Fruit fly (Drosophila melanogaster) whole organism, embryonic: ENCODE results near the gene SsRbeta.

Source experiments
- CG10147 ChIP-seq: fragments of 200-800 bp; sonication (Bioruptor generic); optimal IDR thresholded peaks from 2 replicates; lab custom pipeline; 2019; ENCODE audit warnings: missing biosample characterization, mild to moderate bottlenecking, missing genetic modification characterization, moderate library complexity
- CG10274 ChIP-seq: fragments of 200-800 bp; sonication (Bioruptor generic); optimal IDR thresholded peaks from 3 replicates; lab custom pipeline; 2017; ENCODE audit warnings: missing biosample characterization, mild to moderate bottlenecking, missing genetic modification characterization
- CG11247 ChIP-seq: fragments of 200-800 bp; sonication (Bioruptor generic); IDR thresholded peaks from 2 replicates; pipeline ENCODE4 v1.3.6; 2022; ENCODE audit warnings: missing biosample characterization, missing genetic modification characterization
- CG11695 ChIP-seq: fragments of 200-800 bp; sonication (Bioruptor generic); IDR thresholded peaks from 3 replicates; pipeline ENCODE4 v1.3.6; 2022; ENCODE audit warnings: missing biosample characterization, missing genetic modification characterization
- CG15011 ChIP-seq: fragments of 200-800 bp; sonication (Bioruptor generic); optimal IDR thresholded peaks from 3 replicates; lab custom pipeline; 2018; ENCODE audit warnings: missing biosample characterization, mild to moderate bottlenecking, missing genetic modification characterization
- CG15696 ChIP-seq: fragments of 200-800 bp; sonication (Bioruptor generic); optimal IDR thresholded peaks from 2 replicates; lab custom pipeline; 2019; ENCODE audit warnings: missing biosample characterization, mild to moderate bottlenecking, missing genetic modification characterization, moderate library complexity
- CG17359 ChIP-seq: fragments of 200-800 bp; sonication (Bioruptor generic); optimal IDR thresholded peaks from 3 replicates; lab custom pipeline; 2018; ENCODE audit warnings: missing biosample characterization, mild to moderate bottlenecking, missing genetic modification characterization, moderate library complexity
- CG2116 ChIP-seq: fragments of 200-800 bp; sonication (Bioruptor generic); optimal IDR thresholded peaks from 3 replicates; lab custom pipeline; 2018; ENCODE audit warnings: missing biosample characterization, mild to moderate bottlenecking, missing genetic modification characterization
- CG2120 ChIP-seq: fragments of 200-800 bp; sonication (Bioruptor generic); optimal IDR thresholded peaks from 3 replicates; lab custom pipeline; 2016; ENCODE audit warnings: missing biosample characterization, missing genetic modification characterization
- CG2199 ChIP-seq: fragments of 200-800 bp; sonication (Bioruptor generic); IDR thresholded peaks from 3 replicates; pipeline ENCODE4 v1.3.6; 2022; ENCODE audit warnings: missing biosample characterization, missing genetic modification characterization
- CG3065 ChIP-seq: fragments of 200-800 bp; sonication (Bioruptor generic); optimal IDR thresholded peaks from 2 replicates; lab custom pipeline; 2016; ENCODE audit warnings: missing biosample characterization, missing genetic modification characterization
- CG31224 ChIP-seq: fragments of 200-800 bp; sonication (Bioruptor generic); IDR thresholded peaks from 2 replicates; pipeline ENCODE4 v1.3.6; 2022; ENCODE audit warnings: missing biosample characterization, missing genetic modification characterization
- CG34376 ChIP-seq: fragments of 200-800 bp; sonication (Bioruptor generic); optimal IDR thresholded peaks from 2 replicates; lab custom pipeline; 2018; ENCODE audit warnings: missing biosample characterization, mild to moderate bottlenecking, missing genetic modification characterization
- CG6765 ChIP-seq: fragments of 200-800 bp; sonication (Bioruptor generic); optimal IDR thresholded peaks from 3 replicates; lab custom pipeline; 2017; ENCODE audit warnings: missing biosample characterization, mild to moderate bottlenecking, missing genetic modification characterization
- CG7357 ChIP-seq: fragments of 200-800 bp; sonication (Bioruptor generic); IDR thresholded peaks from 3 replicates; pipeline ENCODE4 v1.3.6; 2022; ENCODE audit warnings: missing biosample characterization, missing genetic modification characterization
- CG8290 ChIP-seq, 3 experiments: fragments of 200-800 bp; sonication (Bioruptor generic); optimal IDR thresholded peaks; 2 replicates each; lab custom pipeline; 2016 to 2019; ENCODE audit warnings: missing biosample characterization in 3 of 3, missing genetic modification characterization in 3 of 3, mild to moderate bottlenecking in 2 of 3, moderate library complexity in 1 of 3
- CG9727 ChIP-seq: fragments of 200-800 bp; sonication (Bioruptor generic); optimal IDR thresholded peaks from 3 replicates; lab custom pipeline; 2017; ENCODE audit warnings: missing biosample characterization, mild to moderate bottlenecking, missing genetic modification characterization
- Chrac-16 ChIP-seq: fragments of 200-800 bp; sonication (Bioruptor generic); optimal IDR thresholded peaks from 3 replicates; lab custom pipeline; 2016; ENCODE audit warnings: missing biosample characterization, missing genetic modification characterization
- D19B ChIP-seq: fragments of 200-800 bp; sonication (Bioruptor generic); optimal IDR thresholded peaks from 2 replicates; lab custom pipeline; 2017; ENCODE audit warnings: missing biosample characterization, mild to moderate bottlenecking, missing genetic modification characterization
- E2f2 ChIP-seq: fragments of 200-800 bp; sonication (Bioruptor generic); IDR thresholded peaks from 2 replicates; pipeline ENCODE4 v1.3.6; 2022; ENCODE audit warnings: missing biosample characterization, missing genetic modification characterization
- Ets65A ChIP-seq: fragments of 200-800 bp; sonication (Bioruptor generic); peaks from one replicate; lab custom pipeline; 2016; ENCODE audit warnings: missing biosample characterization, missing genetic modification characterization
- Hey ChIP-seq: fragments of 200-800 bp; sonication (Bioruptor generic); optimal IDR thresholded peaks from 3 replicates; lab custom pipeline; 2018; ENCODE audit warnings: missing biosample characterization, mild to moderate bottlenecking, missing genetic modification characterization
- Hr51 ChIP-seq, 2 experiments: fragments of 200-800 bp; sonication (Bioruptor generic); optimal IDR thresholded peaks; 2 replicates in 1 of 2; 3 replicates in 1 of 2; lab custom pipeline; 2016 to 2018; ENCODE audit warnings: missing biosample characterization in 2 of 2, missing genetic modification characterization in 2 of 2, mild to moderate bottlenecking in 1 of 2, moderate library complexity in 1 of 2
- Med ChIP-seq: fragments of 200-800 bp; sonication (Bioruptor generic); peaks from one replicate; lab custom pipeline; 2016; ENCODE audit warnings: missing biosample characterization, missing genetic modification characterization, mild to moderate bottlenecking, inconsistent platforms, moderate library complexity
- Meics ChIP-seq: fragments of 200-800 bp; sonication (Bioruptor generic); optimal IDR thresholded peaks from 2 replicates; lab custom pipeline; 2017; ENCODE audit warnings: missing biosample characterization, mild to moderate bottlenecking, missing genetic modification characterization
- NC2α ChIP-seq: fragments of 200-800 bp; sonication (Bioruptor generic); optimal IDR thresholded peaks from 2 replicates; lab custom pipeline; 2016; ENCODE audit warnings: missing biosample characterization, missing genetic modification characterization
- PHDP ChIP-seq: fragments of 200-800 bp; sonication (Bioruptor generic); optimal IDR thresholded peaks from 3 replicates; lab custom pipeline; 2018; ENCODE audit warnings: missing biosample characterization, mild to moderate bottlenecking, missing genetic modification characterization, moderate library complexity
- Rfx ChIP-seq: fragments of 200-800 bp; sonication (Bioruptor generic); IDR thresholded peaks from 2 replicates; pipeline ENCODE4 v1.3.6; 2022; ENCODE audit warnings: missing biosample characterization, missing genetic modification characterization
- Xbp1 ChIP-seq: fragments of 200-800 bp; sonication (Bioruptor generic); optimal IDR thresholded peaks from 3 replicates; lab custom pipeline; 2016; ENCODE audit warnings: missing biosample characterization, mild to moderate bottlenecking, missing genetic modification characterization
- ap ChIP-seq: fragments of 200-800 bp; sonication (Bioruptor generic); IDR thresholded peaks from 2 replicates; pipeline ENCODE4 v1.3.6; 2022; ENCODE audit warnings: missing biosample characterization, missing genetic modification characterization
- cg ChIP-seq: fragments of 200-800 bp; sonication (Bioruptor generic); optimal IDR thresholded peaks from 3 replicates; lab custom pipeline; 2019; ENCODE audit warnings: missing biosample characterization, mild to moderate bottlenecking, missing genetic modification characterization, moderate library complexity
- dmrt99B ChIP-seq: fragments of 200-800 bp; sonication (Bioruptor generic); optimal IDR thresholded peaks from 2 replicates; lab custom pipeline; 2018; ENCODE audit warnings: missing biosample characterization, mild to moderate bottlenecking, missing genetic modification characterization, moderate library complexity
- dpn ChIP-seq, 2 experiments: fragments of 200-800 bp; sonication (Bioruptor generic); optimal IDR thresholded peaks; 3 replicates each; lab custom pipeline; 2016; ENCODE audit warnings: missing biosample characterization in 2 of 2, missing genetic modification characterization in 2 of 2
- fd96Cb ChIP-seq: fragments of 200-800 bp; sonication (Bioruptor generic); optimal IDR thresholded peaks from 2 replicates; lab custom pipeline; 2018; ENCODE audit warnings: missing biosample characterization, mild to moderate bottlenecking, missing genetic modification characterization, moderate library complexity
- fru ChIP-seq: fragments of >200 bp; optimal IDR thresholded peaks from 2 replicates; lab custom pipeline; 2017
- fu2 ChIP-seq: fragments of 200-800 bp; sonication (Bioruptor generic); optimal IDR thresholded peaks from 2 replicates; lab custom pipeline; 2016; ENCODE audit warnings: missing biosample characterization, missing genetic modification characterization
- gsb ChIP-seq: fragments of 200-800 bp; sonication (Bioruptor generic); IDR thresholded peaks from 2 replicates; pipeline ENCODE4 v1.3.6; 2022; ENCODE audit warnings: missing biosample characterization, missing genetic modification characterization
- gsb-n ChIP-seq: fragments of 200-800 bp; sonication (Bioruptor generic); optimal IDR thresholded peaks from 3 replicates; lab custom pipeline; 2018; ENCODE audit warnings: missing biosample characterization, mild to moderate bottlenecking, missing genetic modification characterization
- lbe ChIP-seq: fragments of 200-800 bp; sonication (Bioruptor generic); optimal IDR thresholded peaks from 2 replicates; lab custom pipeline; 2016; ENCODE audit warnings: missing biosample characterization, mild to moderate bottlenecking, missing genetic modification characterization
- phol ChIP-seq: fragments of 200-800 bp; sonication (Bioruptor generic); optimal IDR thresholded peaks from 3 replicates; lab custom pipeline; 2018; ENCODE audit warnings: missing biosample characterization, mild to moderate bottlenecking, missing genetic modification characterization, moderate library complexity
- sd ChIP-seq: fragments of 200-800 bp; sonication (Bioruptor generic); optimal IDR thresholded peaks from 3 replicates; lab custom pipeline; 2018; ENCODE audit warnings: missing biosample characterization, mild to moderate bottlenecking, missing genetic modification characterization, moderate library complexity
- slp2 ChIP-seq: fragments of 200-800 bp; sonication (Bioruptor generic); optimal IDR thresholded peaks from 2 replicates; lab custom pipeline; 2016; ENCODE audit warnings: missing biosample characterization, missing genetic modification characterization
- sug ChIP-seq: fragments of 200-800 bp; optimal IDR thresholded peaks from 2 replicates; lab custom pipeline; 2019; ENCODE audit warnings: missing biosample characterization, mild to moderate bottlenecking, missing genetic modification characterization, moderate library complexity
- tna ChIP-seq: fragments of 200-800 bp; sonication (Bioruptor generic); IDR thresholded peaks from 2 replicates; pipeline ENCODE4 v1.3.6; 2022; ENCODE audit warnings: missing biosample characterization, missing genetic modification characterization; ENCODE audit not compliant: partially characterized antibody
- tx ChIP-seq: fragments of 200-800 bp; sonication (Bioruptor generic); optimal IDR thresholded peaks from 2 replicates; lab custom pipeline; 2016; ENCODE audit warnings: missing biosample characterization, missing genetic modification characterization
- vfl ChIP-seq: fragments of 200-800 bp; sonication (Bioruptor generic); optimal IDR thresholded peaks from 2 replicates; lab custom pipeline; 2016; ENCODE audit warnings: missing biosample characterization, missing genetic modification characterization
- vvl ChIP-seq: fragments of 200-800 bp; sonication (Bioruptor generic); IDR thresholded peaks from 2 replicates; pipeline ENCODE4 v1.3.6; 2022; ENCODE audit warnings: missing biosample characterization, missing genetic modification characterization
- wor ChIP-seq: fragments of 200-800 bp; sonication (Bioruptor generic); IDR thresholded peaks from 2 replicates; pipeline ENCODE4 v1.3.6; 2022; ENCODE audit warnings: missing biosample characterization, missing genetic modification characterization
- zfh1 ChIP-seq: fragments of 200-800 bp; sonication (Bioruptor generic); IDR thresholded peaks from 3 replicates; pipeline ENCODE4 v1.3.6; 2022; ENCODE audit warnings: missing biosample characterization, missing genetic modification characterization

The SsRbeta gene

dm6 chr3L:16149418-16150160 lies 20.2 kb downstream of the SsRbeta start (continued):
- TF ChIP-seq Med (GFP tag; lab: Kevin White, UChicago) = peak; percentile 94
- no peak for TF ChIP-seq CG15696 (tag; lab: Kevin White, UChicago)
- TF ChIP-seq cg (GFP tag; lab: Kevin White, UChicago) = peak; percentile 35
- TF ChIP-seq CG11247 = no peak
- TF ChIP-seq Meics (GFP tag; lab: Kevin White, UChicago) = peak; percentile 28
- peak; percentile 10 for TF ChIP-seq fd96Cb
- peak; percentile 19 for TF ChIP-seq tx
- TF ChIP-seq CG31224 (GFP tag; lab: Robert Waterston, UW) = peak; percentile 37; the same call in 1 of the 2 replicates
- TF ChIP-seq phol (tag; lab: Kevin White, UChicago) = peak; percentile 29
- no peak for TF ChIP-seq zfh1 (GFP tag; lab: Robert Waterston, UW)
- peak; percentile 13 for TF ChIP-seq CG17359 (tag; lab: Kevin White, UChicago)
- TF ChIP-seq fu2 = peak; percentile 32
- no peak for TF ChIP-seq fru (lab: Kevin White, UChicago)
- TF ChIP-seq CG7357 (GFP tag; lab: Robert Waterston, UW) = 0 out of 3 replicates have a peak, but pooled peaks have one; percentile 49
- 0 out of 2 replicates have a peak, but pooled peaks have one; percentile 11 for TF ChIP-seq gsb (GFP tag; lab: Robert Waterston, UW)
- peak; percentile 17 for TF ChIP-seq PHDP (tag; lab: Kevin White, UChicago)
- TF ChIP-seq dmrt99B (tag; lab: Kevin White, UChicago) = peak; percentile 54
- TF ChIP-seq Rfx (GFP tag; lab: Robert Waterston, UW) = peak; percentile 48; the same call in 1 of the 2 replicates
- peak; percentile 31 for TF ChIP-seq CG34376
- peak; percentile 24; the same call in 1 of the 3 replicates for TF ChIP-seq CG11695 (GFP tag; lab: Robert Waterston, UW)
- peak; percentile 29 for TF ChIP-seq CG9727
- TF ChIP-seq lbe (GFP tag; lab: Kevin White, UChicago) = no peak
- TF ChIP-seq tna (GFP tag; lab: Robert Waterston, UW) = 0 out of 2 replicates have a peak, but pooled peaks have one; percentile 14
- peak; percentile 58 for TF ChIP-seq CG2120 (GFP tag; lab: Kevin White, UChicago)
- no peak for TF ChIP-seq NC2α (GFP tag; lab: Kevin White, UChicago)
- peak; percentile 38 for TF ChIP-seq Hey (tag; lab: Kevin White, UChicago)
- TF ChIP-seq CG6765 (GFP tag; lab: Kevin White, UChicago) = peak; percentile 21
- TF ChIP-seq CG10274 (GFP tag; lab: Kevin White, UChicago) = peak; percentile 16
- TF ChIP-seq sug (tag; lab: Kevin White, UChicago) = peak; percentile 79
- TF ChIP-seq gsb-n (tag; lab: Kevin White, UChicago) = no peak
- TF ChIP-seq wor (GFP tag; lab: Robert Waterston, UW) = no peak
- peak; percentile 6 for TF ChIP-seq Xbp1 (GFP tag; lab: Kevin White, UChicago)
- no peak for TF ChIP-seq CG8290 (GFP tag; optimal IDR thresholded peaks at IDR 0.05; lab: Kevin White, UChicago)
- peak in 1 of 2 experiments; percentile 32 for TF ChIP-seq CG8290 (tag; optimal IDR thresholded peaks at IDR 0.05; lab: Kevin White, UChicago)
- TF ChIP-seq D19B = peak; percentile 98
- TF ChIP-seq sd = peak; percentile 28
- peak in 1 of 2 experiments; percentile 44 for TF ChIP-seq Hr51 (GFP tag; optimal IDR thresholded peaks at IDR 0.05; lab: Kevin White, UChicago)
- TF ChIP-seq CG15011 (GFP tag; lab: Kevin White, UChicago) = peak; percentile 22
- TF ChIP-seq CG2199 (GFP tag; lab: Robert Waterston, UW) = peak; percentile 68; the same call in 1 of the 3 replicates
- TF ChIP-seq Ets65A = peak; percentile 72
- no peak for TF ChIP-seq CG2116 (GFP tag; lab: Kevin White, UChicago)
- peak; percentile 34 for TF ChIP-seq Chrac-16 (GFP tag; lab: Kevin White, UChicago)
- TF ChIP-seq CG10147 (GFP tag; lab: Kevin White, UChicago) = peak; percentile 43
- TF ChIP-seq CG3065 = no peak
- TF ChIP-seq slp2 (GFP tag; lab: Kevin White, UChicago) = peak; percentile 13
- TF ChIP-seq vfl (GFP tag; lab: Kevin White, UChicago) = no peak
- peak; percentile 8 to 35 for TF ChIP-seq dpn (GFP tag; optimal IDR thresholded peaks at IDR 0.05; lab: Kevin White, UChicago)
- no peak for TF ChIP-seq ap
- 0 out of 2 replicates have a peak, but pooled peaks have one; percentile 21 for TF ChIP-seq E2f2
- 0 out of 2 replicates have a peak, but pooled peaks have one; percentile 25 for TF ChIP-seq vvl (GFP tag; lab: Robert Waterston, UW)
